Worm (Caenorhabditis elegans) whole organism, L4 larva: ENCODE results near the gene K05F1.6.

Experiments used
- mdl-1 ChIP-seq, 2 experiments: fragments of 150-350 bp in 1 of 2; sonication (generic microtip) in 1 of 2; optimal IDR thresholded peaks; 2 replicates each; lab custom pipeline; 2014 to 2017; ENCODE audit warnings: missing biosample characterization in 2 of 2, missing genetic modification characterization in 2 of 2
- unc-130 ChIP-seq: sonication (generic microtip); optimal IDR thresholded peaks from 2 replicates; lab custom pipeline; 2016; ENCODE audit warnings: missing genetic modification reagents, missing genetic modification characterization, missing compliant biosample characterization

DNA sequence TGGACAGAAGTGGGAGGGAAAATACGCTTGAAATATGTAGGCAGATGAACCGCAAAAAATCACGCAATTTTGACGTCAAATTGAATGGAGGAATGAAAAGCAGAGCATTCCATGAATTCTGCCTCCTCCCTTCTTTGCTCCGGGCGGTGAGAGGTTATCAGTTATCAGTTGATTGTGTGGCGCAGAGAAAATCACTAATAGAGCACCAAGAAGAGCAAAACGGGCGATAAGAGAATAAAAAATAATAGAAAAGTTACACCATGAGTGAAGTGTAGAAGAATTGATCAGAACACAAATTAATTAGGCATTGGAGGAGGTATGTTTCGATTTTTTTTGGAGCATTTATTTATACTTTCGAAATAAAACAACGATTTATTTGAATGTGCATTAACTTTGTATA lies 24.2 kb downstream of the K05F1.6 start:
- TF ChIP-seq mdl-1 (tag; optimal IDR thresholded peaks at IDR 0.05; lab: Kevin White, UChicago) = no peak
- no peak for TF ChIP-seq unc-130 (GFP tag; lab: Kevin White, UChicago)
